Worm (Caenorhabditis elegans): Measurements from ENCODE around the gene gpx-4.

gpx-4 gene

ce11 chrIV:2639666-2640273, 35.0 kb downstream of the gpx-4 start (continued):
- peak; percentile 19 for TF ChIP-seq lsy-12 (tag; optimal IDR thresholded peaks at IDR 0.05)
- TF ChIP-seq nhr-77 (tag; optimal IDR thresholded peaks at IDR 0.05) = no peak

ce11 chrIV:2634992-2635391, 39.8 kb downstream of the gpx-4 start:
- TF ChIP-seq ZK546.5 (tag; optimal IDR thresholded peaks at IDR 0.05) = no peak
- no peak for TF ChIP-seq lsy-12 (tag; optimal IDR thresholded peaks at IDR 0.05)
- TF ChIP-seq nfya-1 (tag; optimal IDR thresholded peaks at IDR 0.05; ENCODE audit: insufficient read depth) = no peak
- no peak for TF ChIP-seq nhr-25 (tag; optimal IDR thresholded peaks at IDR 0.05)
- no peak for TF ChIP-seq daf-12 (tag; optimal IDR thresholded peaks at IDR 0.05)
- TF ChIP-seq mdl-1 (tag; optimal IDR thresholded peaks at IDR 0.05) = no peak
- no peak for TF ChIP-seq ama-1 (optimal IDR thresholded peaks at IDR 0.05)
- TF ChIP-seq tbx-2 (tag; optimal IDR thresholded peaks at IDR 0.05) = no peak
- TF ChIP-seq zag-1 (tag; optimal IDR thresholded peaks at IDR 0.05) = no peak
- no peak for TF ChIP-seq ztf-11 (tag; optimal IDR thresholded peaks at IDR 0.05)
- TF ChIP-seq snpc-4 (tag; optimal IDR thresholded peaks at IDR 0.05) = no peak
- no peak for TF ChIP-seq nhr-11 (tag; optimal IDR thresholded peaks at IDR 0.05)
- TF ChIP-seq sea-2 (GFP tag; optimal IDR thresholded peaks at IDR 0.05) = no peak
- TF ChIP-seq pha-4 (tag; optimal IDR thresholded peaks at IDR 0.05) = no peak
- no peak for TF ChIP-seq egl-5 (tag; optimal IDR thresholded peaks at IDR 0.05)

ce11 chrIV:2630145-2630544, 44.7 kb downstream of the gpx-4 start:
- no peak for TF ChIP-seq nfya-1 (tag; optimal IDR thresholded peaks at IDR 0.05; ENCODE audit: insufficient read depth)
- TF ChIP-seq unc-39 (tag; optimal IDR thresholded peaks at IDR 0.05) = no peak
- no peak for TF ChIP-seq nhr-237 (tag; optimal IDR thresholded peaks at IDR 0.05)
- TF ChIP-seq nhr-11 (tag; optimal IDR thresholded peaks at IDR 0.05) = no peak
- TF ChIP-seq ztf-11 (tag; optimal IDR thresholded peaks at IDR 0.05) = no peak
- no peak for TF ChIP-seq skn-1 (tag; optimal IDR thresholded peaks at IDR 0.05)

ce11 chrIV:2628171-2628570, 46.6 kb downstream of the gpx-4 start, which contains the start of gene ngn-1:
ngn-1 (minus strand) TSS chrIV:2628271.
- TF ChIP-seq pha-4 (tag; optimal IDR thresholded peaks at IDR 0.05) = no peak

Measured in whole organism, L3 larva.